Fruit fly (Drosophila melanogaster) whole organism, prepupa: ENCODE measurements around the gene CG18731.

Source experiments
- CG11762 ChIP-seq: fragments of 200-800 bp; sonication (Bioruptor generic); optimal IDR thresholded peaks from 3 replicates; lab custom pipeline; 2016; ENCODE audit warnings: missing biosample characterization, missing genetic modification characterization; ENCODE audit not compliant: insufficient read depth
- CG7368 ChIP-seq: fragments of 200-800 bp; sonication (Bioruptor generic); optimal IDR thresholded peaks from 3 replicates; lab custom pipeline; 2016; ENCODE audit warnings: missing biosample characterization, missing genetic modification characterization
- Gug ChIP-seq: fragments of 200-800 bp; sonication (Bioruptor generic); IDR thresholded peaks from 2 replicates; pipeline ENCODE4 v1.3.6; 2022; ENCODE audit warnings: missing biosample characterization, missing genetic modification characterization
- Hr38 ChIP-seq: sonication (Bioruptor generic); optimal IDR thresholded peaks from 2 replicates; lab custom pipeline; 2016; ENCODE audit warnings: missing biosample characterization, missing genetic modification characterization
- Hr39 ChIP-seq: fragments of 200-800 bp; sonication (Bioruptor generic); optimal IDR thresholded peaks from 2 replicates; lab custom pipeline; 2016; ENCODE audit warnings: missing biosample characterization, missing genetic modification characterization
- Met ChIP-seq: fragments of 200-800 bp; sonication (Bioruptor generic); optimal IDR thresholded peaks from 3 replicates; lab custom pipeline; 2016; ENCODE audit warnings: missing biosample characterization, missing genetic modification characterization
- OdsH ChIP-seq: fragments of 200-800 bp; sonication (Bioruptor generic); optimal IDR thresholded peaks from 3 replicates; lab custom pipeline; 2016; ENCODE audit warnings: missing biosample characterization, missing genetic modification characterization
- dsx ChIP-seq: fragments of 200-800 bp; optimal IDR thresholded peaks from 3 replicates; lab custom pipeline; 2019; ENCODE audit warnings: missing biosample characterization, mild to moderate bottlenecking, missing genetic modification characterization, moderate library complexity; ENCODE audit not compliant: poor library complexity, severe bottlenecking
- fd85E ChIP-seq: fragments of 200-800 bp; sonication (Bioruptor generic); optimal IDR thresholded peaks from 3 replicates; lab custom pipeline; 2016; ENCODE audit warnings: missing biosample characterization, missing genetic modification characterization
- lz ChIP-seq: fragments of 200-800 bp; sonication (Bioruptor generic); optimal IDR thresholded peaks from 3 replicates; lab custom pipeline; 2016; ENCODE audit warnings: missing biosample characterization, missing genetic modification characterization
- pdm3 ChIP-seq: fragments of 200-800 bp; sonication (Bioruptor generic); optimal IDR thresholded peaks from 3 replicates; lab custom pipeline; 2016; ENCODE audit warnings: missing biosample characterization, missing genetic modification characterization

dm6 chr3R:29758129-29758733 lies 33.4 kb downstream of the CG18731 start:
- peak; percentile 67 for TF ChIP-seq OdsH (GFP tag; lab: Kevin White, UChicago)
- peak; percentile 68 for TF ChIP-seq Gug (GFP tag; lab: Robert Waterston, UW)
- peak; percentile 71 for TF ChIP-seq pdm3
- TF ChIP-seq CG7368 (GFP tag; lab: Kevin White, UChicago), result peak; percentile 49
- peak; percentile 43 for TF ChIP-seq Hr39
- peak; percentile 35 for TF ChIP-seq CG11762 (GFP tag; lab: Kevin White, UChicago)
- TF ChIP-seq Met (GFP tag; lab: Kevin White, UChicago), result peak; percentile 59
- peak; percentile 39 for TF ChIP-seq lz
- no peak for TF ChIP-seq Hr38 (GFP tag; lab: Kevin White, UChicago)
- peak; percentile 13 for TF ChIP-seq fd85E (GFP tag; lab: Kevin White, UChicago)
- peak; percentile 77 for TF ChIP-seq dsx (GFP tag; lab: Kevin White, UChicago)
